Worm (Caenorhabditis elegans) whole organism, young adult: ENCODE results near the gene abt-1.
A peak's percentile ranks its signal among the peaks of the same experiment; 100 is the strongest.

Experiments used
- B0035.1 ChIP-seq: sonication (generic microtip); optimal IDR thresholded peaks from 2 replicates; lab custom pipeline; 2016; ENCODE audit warnings: missing genetic modification characterization, mild to moderate bottlenecking, missing compliant biosample characterization, missing genotype, missing genetic modification reagents
- B0336.3 ChIP-seq: fragments of 200-800 bp; sonication (Bioruptor generic); IDR thresholded peaks from 2 replicates; pipeline ENCODE4 v1.3.6; 2022; ENCODE audit warnings: missing genetic modification characterization, missing compliant biosample characterization
- D2030.7 ChIP-seq: fragments of 200-800 bp; sonication (Bioruptor generic); IDR thresholded peaks from 2 replicates; pipeline ENCODE4 v1.3.6; 2022; ENCODE audit warnings: missing genetic modification reagents, missing genetic modification characterization, missing compliant biosample characterization
- F33H1.4 ChIP-seq: fragments of 200-800 bp; sonication (Bioruptor generic); IDR thresholded peaks from 2 replicates; pipeline ENCODE4 v1.3.6; 2022; ENCODE audit warnings: missing genetic modification reagents, missing genetic modification characterization, missing compliant biosample characterization
- F37B4.10 ChIP-seq: fragments of 200-800 bp; sonication (Bioruptor generic); IDR thresholded peaks from 2 replicates; pipeline ENCODE4 v1.3.6; 2022; ENCODE audit warnings: missing genetic modification characterization, missing compliant biosample characterization
- F39B2.1 ChIP-seq: fragments of 200-800 bp; sonication (Bioruptor generic); IDR thresholded peaks from 2 replicates; pipeline ENCODE4 v1.3.6; 2022; ENCODE audit warnings: missing genetic modification reagents, missing genetic modification characterization, missing compliant biosample characterization
- F57C9.4 ChIP-seq: sonication (generic microtip); optimal IDR thresholded peaks from 2 replicates; lab custom pipeline; 2017; ENCODE audit warnings: mild to moderate bottlenecking, missing genetic modification characterization, missing compliant biosample characterization
- K12H6.12 ChIP-seq: fragments of 200-800 bp; sonication (Bioruptor generic); optimal IDR thresholded peaks from 2 replicates; lab custom pipeline; 2018; ENCODE audit warnings: mild to moderate bottlenecking, missing genetic modification characterization, missing compliant biosample characterization
- Y53F4B.3 ChIP-seq: fragments of 200-800 bp; sonication (Bioruptor generic); IDR thresholded peaks from 2 replicates; pipeline ENCODE4 v1.3.6; 2022; ENCODE audit warnings: missing genetic modification reagents, missing genetic modification characterization, missing compliant biosample characterization
- Y53G8AR.9 ChIP-seq: fragments of 200-800 bp; sonication (Bioruptor generic); conservative IDR thresholded peaks from 2 replicates; pipeline ENCODE4 v1.3.6; 2022; ENCODE audit warnings: missing genetic modification reagents, missing genetic modification characterization, missing compliant biosample characterization
- Y67H2A.10 ChIP-seq: fragments of 200-800 bp; sonication (Bioruptor generic); conservative IDR thresholded peaks from 2 replicates; pipeline ENCODE4 v1.3.6; 2022; ENCODE audit warnings: missing genetic modification reagents, missing genetic modification characterization, missing compliant biosample characterization
- Y79H2A.3 ChIP-seq: fragments of 200-800 bp; sonication (Bioruptor generic); conservative IDR thresholded peaks from 2 replicates; pipeline ENCODE4 v1.3.6; 2022; ENCODE audit warnings: missing genetic modification reagents, missing genetic modification characterization, missing compliant biosample characterization
- ama-1 ChIP-seq, 3 experiments: fragments of 150-350 bp in 1 of 3; sonication (generic microtip) in 2 of 3; optimal IDR thresholded peaks; 2 replicates each; lab custom pipeline; 2014 to 2018; ENCODE audit warnings: missing biosample characterization in 2 of 3, missing genetic modification characterization in 2 of 3, missing genetic modification reagents in 2 of 3
- atf-7 ChIP-seq: sonication (generic microtip); optimal IDR thresholded peaks from 2 replicates; lab custom pipeline; 2017; ENCODE audit warnings: mild to moderate bottlenecking, missing genetic modification characterization, missing compliant biosample characterization
- cebp-2 ChIP-seq: fragments of 200-800 bp; sonication (Bioruptor generic); IDR thresholded peaks from 2 replicates; pipeline ENCODE4 v1.3.6; 2022; ENCODE audit warnings: missing genetic modification characterization, missing compliant biosample characterization
- ceh-27 ChIP-seq: fragments of 200-800 bp; sonication (Bioruptor generic); optimal IDR thresholded peaks from 2 replicates; lab custom pipeline; 2018; ENCODE audit warnings: mild to moderate bottlenecking, missing genetic modification characterization, moderate library complexity, missing compliant biosample characterization
- ceh-58 ChIP-seq: fragments of 200-800 bp; sonication (Bioruptor generic); IDR thresholded peaks from 2 replicates; pipeline ENCODE4 v1.3.6; 2022; ENCODE audit warnings: missing genetic modification characterization, missing compliant biosample characterization
- ceh-79 ChIP-seq: sonication (generic microtip); optimal IDR thresholded peaks from 2 replicates; lab custom pipeline; 2017; ENCODE audit warnings: mild to moderate bottlenecking, missing genetic modification characterization, missing compliant biosample characterization
- dpff-1 ChIP-seq: sonication (generic microtip); optimal IDR thresholded peaks from 2 replicates; lab custom pipeline; 2017; ENCODE audit warnings: mild to moderate bottlenecking, missing genetic modification characterization, missing compliant biosample characterization
- dpl-1 ChIP-seq: fragments of 150-350 bp; optimal IDR thresholded peaks from 2 replicates; lab custom pipeline; 2014; ENCODE audit warnings: missing biosample characterization, missing genetic modification reagents, missing genetic modification characterization
- efl-1 ChIP-seq: fragments of 150-350 bp; optimal IDR thresholded peaks from 2 replicates; lab custom pipeline; 2014; ENCODE audit warnings: missing biosample characterization, missing genetic modification reagents, missing genetic modification characterization
- egl-44 ChIP-seq: fragments of 200-800 bp; sonication (Bioruptor generic); IDR thresholded peaks from 2 replicates; pipeline ENCODE4 v1.3.6; 2022; ENCODE audit warnings: missing genetic modification reagents, missing genetic modification characterization, missing compliant biosample characterization
- gei-17 ChIP-seq: fragments of 200-800 bp; sonication (Bioruptor generic); optimal IDR thresholded peaks from 2 replicates; lab custom pipeline; 2018; ENCODE audit warnings: mild to moderate bottlenecking, missing genetic modification characterization, missing compliant biosample characterization
- hlh-26 ChIP-seq: fragments of 200-800 bp; sonication (Bioruptor generic); conservative IDR thresholded peaks from 2 replicates; pipeline ENCODE4 v1.3.6; 2022; ENCODE audit warnings: missing genetic modification reagents, missing genetic modification characterization, missing compliant biosample characterization
- lsl-1 ChIP-seq: fragments of 200-800 bp; sonication (Bioruptor generic); optimal IDR thresholded peaks from 2 replicates; lab custom pipeline; 2018; ENCODE audit warnings: mild to moderate bottlenecking, missing genetic modification characterization, moderate library complexity, missing compliant biosample characterization
- madf-3 ChIP-seq: fragments of 200-800 bp; sonication (Bioruptor generic); IDR thresholded peaks from 2 replicates; pipeline ENCODE4 v1.3.6; 2022; ENCODE audit warnings: missing genetic modification reagents, missing genetic modification characterization, missing compliant biosample characterization
- madf-6 ChIP-seq: fragments of 200-800 bp; sonication (Bioruptor generic); IDR thresholded peaks from 2 replicates; pipeline ENCODE4 v1.3.6; 2022; ENCODE audit warnings: missing genetic modification reagents, missing genetic modification characterization, missing compliant biosample characterization
- mes-4 ChIP-seq: sonication (generic microtip); optimal IDR thresholded peaks from 2 replicates; lab custom pipeline; 2016; ENCODE audit warnings: missing genotype, missing genetic modification characterization, missing compliant biosample characterization
- nfyb-1 ChIP-seq: fragments of 200-800 bp; sonication (Bioruptor generic); IDR thresholded peaks from 2 replicates; pipeline ENCODE4 v1.3.6; 2022; ENCODE audit warnings: missing genetic modification reagents, missing genetic modification characterization, missing compliant biosample characterization
- nhr-120 ChIP-seq: fragments of 200-800 bp; sonication (Bioruptor generic); IDR thresholded peaks from 2 replicates; pipeline ENCODE4 v1.3.6; 2022; ENCODE audit warnings: missing genetic modification characterization, missing compliant biosample characterization
- nhr-179 ChIP-seq: sonication (generic microtip); optimal IDR thresholded peaks from 2 replicates; lab custom pipeline; 2016; ENCODE audit warnings: mild to moderate bottlenecking, missing genetic modification characterization, missing compliant biosample characterization
- nhr-27 ChIP-seq: fragments of 200-800 bp; sonication (Bioruptor generic); optimal IDR thresholded peaks from 2 replicates; lab custom pipeline; 2018; ENCODE audit warnings: mild to moderate bottlenecking, missing genetic modification characterization, moderate library complexity, missing compliant biosample characterization
- snpc-1.1 ChIP-seq: sonication (generic microtip); optimal IDR thresholded peaks from 2 replicates; lab custom pipeline; 2017; ENCODE audit warnings: missing genetic modification characterization, mild to moderate bottlenecking, missing compliant biosample characterization, antibody characterized with exemption, moderate library complexity, missing genotype, missing genetic modification reagents; ENCODE audit not compliant: insufficient read depth
- sptf-2 ChIP-seq: fragments of 200-800 bp; sonication (Bioruptor generic); optimal IDR thresholded peaks from 2 replicates; lab custom pipeline; 2018; ENCODE audit warnings: mild to moderate bottlenecking, missing genetic modification characterization, missing compliant biosample characterization
- tbp1 ChIP-seq: fragments of 200-800 bp; sonication (Bioruptor generic); optimal IDR thresholded peaks from 2 replicates; lab custom pipeline; 2018; ENCODE audit warnings: mild to moderate bottlenecking, missing genetic modification characterization, missing compliant biosample characterization
- tlf-1 ChIP-seq: fragments of 200-800 bp; sonication (Bioruptor generic); optimal IDR thresholded peaks from 2 replicates; lab custom pipeline; 2018; ENCODE audit warnings: mild to moderate bottlenecking, missing genetic modification characterization, missing compliant biosample characterization
- unc-130 ChIP-seq: sonication (generic microtip); optimal IDR thresholded peaks from 2 replicates; lab custom pipeline; 2016; ENCODE audit warnings: missing genetic modification reagents, missing genetic modification characterization, missing compliant biosample characterization
- unc-62 ChIP-seq: fragments of 150-350 bp; optimal IDR thresholded peaks from 2 replicates; lab custom pipeline; 2014; ENCODE audit warnings: missing biosample characterization, missing genetic modification reagents, missing genetic modification characterization
- ztf-18 ChIP-seq: sonication (generic microtip); optimal IDR thresholded peaks from 2 replicates; lab custom pipeline; 2016; ENCODE audit warnings: missing genotype, mild to moderate bottlenecking, missing genetic modification characterization, missing compliant biosample characterization

abt-1 gene

ce11 chrIV:10222122-10222589 lies 7.4 kb upstream of the abt-1 start, which contains the start of gene C24F3.2 (continued):
- TF ChIP-seq egl-44 (GFP tag; lab: Robert Waterston, UW) (no peak), sptf-2 (no peak), lsl-1 (peak; percentile 27), unc-62 (GFP tag; lab: Kevin White, UChicago) (no peak), K12H6.12 (tag; lab: Kevin White, UChicago) (peak; percentile 74), ztf-18 (tag; lab: Kevin White, UChicago) (peak; percentile 30), mes-4 (tag; lab: Kevin White, UChicago) (no peak), snpc-1.1 (no peak), Y67H2A.10 (GFP tag; lab: Robert Waterston, UW) (no peak), D2030.7 (GFP tag; lab: Robert Waterston, UW) (no peak), atf-7 (no peak), efl-1 (GFP tag; lab: Kevin White, UChicago) (peak; percentile 28), Y53F4B.3 (no peak), cebp-2 (GFP tag; lab: Robert Waterston, UW) (no peak), nhr-179 (no peak), unc-130 (no peak), hlh-26 (GFP tag; lab: Robert Waterston, UW) (no peak), tlf-1 (GFP tag; lab: Kevin White, UChicago) (no peak), ceh-79 (tag; lab: Kevin White, UChicago) (no peak), ama-1 (optimal IDR thresholded peaks at IDR 0.05; lab: Kevin White, UChicago) (no peak), ama-1 (GFP tag; optimal IDR thresholded peaks at IDR 0.05; lab: Kevin White, UChicago) (no peak), dpl-1 (GFP tag; lab: Kevin White, UChicago) (no peak), F39B2.1 (GFP tag; lab: Robert Waterston, UW) (no peak), Y53G8AR.9 (GFP tag; lab: Robert Waterston, UW) (no peak), nhr-120 (GFP tag; lab: Robert Waterston, UW) (no peak), gei-17 (GFP tag; lab: Kevin White, UChicago) (no peak), F33H1.4 (GFP tag; lab: Robert Waterston, UW) (no peak), nhr-27 (tag; lab: Kevin White, UChicago) (no peak), tbp1 (GFP tag; lab: Kevin White, UChicago) (no peak), ceh-27 (GFP tag; lab: Kevin White, UChicago) (no peak), F57C9.4 (tag; lab: Kevin White, UChicago) (no peak), B0336.3 (GFP tag; lab: Robert Waterston, UW) (no peak), dpff-1 (tag; lab: Kevin White, UChicago) (no peak), B0035.1 (no peak), madf-6 (GFP tag; lab: Robert Waterston, UW) (no peak), Y79H2A.3 (GFP tag; lab: Robert Waterston, UW) (no peak)

ce11 chrIV:10221187-10221586 lies 6.5 kb upstream of the abt-1 start, which contains the start of gene tram-1:
Gene tram-1, minus strand, starts transcription at chrIV:10221287.
- TF ChIP-seq nhr-179 (no peak), F39B2.1 (GFP tag; lab: Robert Waterston, UW) (no peak), nfyb-1 (GFP tag; lab: Robert Waterston, UW) (no peak), madf-3 (no peak), F37B4.10 (GFP tag; lab: Robert Waterston, UW) (no peak), ceh-58 (GFP tag; lab: Robert Waterston, UW) (no peak)
